Worm (Caenorhabditis elegans) whole organism, midembryonic: ENCODE data around the gene ZK836.3.

ENCODE experiments used
- T22C8.4 ChIP-seq: fragments of 200-800 bp; sonication (Bioruptor generic); IDR thresholded peaks from 2 replicates; pipeline ENCODE4 v1.3.6; 2022; ENCODE audit warnings: missing genetic modification characterization, missing compliant biosample characterization
- cog-1 ChIP-seq: sonication (generic microtip); optimal IDR thresholded peaks from 2 replicates; lab custom pipeline; 2016; ENCODE audit warnings: missing genetic modification characterization, missing compliant biosample characterization
- flt-1 ChIP-seq: fragments of 200-800 bp; sonication (Bioruptor generic); IDR thresholded peaks from 2 replicates; pipeline ENCODE4 v1.3.6; 2022; ENCODE audit warnings: missing genetic modification characterization, missing compliant biosample characterization
- med-1 ChIP-seq: sonication (generic microtip); optimal IDR thresholded peaks from 2 replicates; lab custom pipeline; 2017; ENCODE audit warnings: missing genetic modification characterization, mild to moderate bottlenecking, missing compliant biosample characterization, antibody characterized with exemption, missing genetic modification reagents; ENCODE audit not compliant: insufficient read depth
- ztf-29 ChIP-seq: fragments of 200-800 bp; sonication (Bioruptor generic); IDR thresholded peaks from 2 replicates; pipeline ENCODE4 v1.3.6; 2022; ENCODE audit warnings: missing genetic modification reagents, missing genetic modification characterization, missing compliant biosample characterization

ce11 chrV:12190943-12191569 is 4.7 kb downstream of the ZK836.3 start, which contains the start of gene dpy-30:
- no peak for TF ChIP-seq flt-1 (GFP tag; lab: Robert Waterston, UW)
- TF ChIP-seq med-1 (GFP tag; lab: Kevin White, UChicago), result no peak
- TF ChIP-seq ztf-29, result no peak
- no peak for TF ChIP-seq cog-1 (tag; lab: Kevin White, UChicago)
- no peak for TF ChIP-seq T22C8.4 (GFP tag; lab: Robert Waterston, UW)
